7 worm cellular contexts compared by ENCODE assay signal in the genomic region with DNA sequence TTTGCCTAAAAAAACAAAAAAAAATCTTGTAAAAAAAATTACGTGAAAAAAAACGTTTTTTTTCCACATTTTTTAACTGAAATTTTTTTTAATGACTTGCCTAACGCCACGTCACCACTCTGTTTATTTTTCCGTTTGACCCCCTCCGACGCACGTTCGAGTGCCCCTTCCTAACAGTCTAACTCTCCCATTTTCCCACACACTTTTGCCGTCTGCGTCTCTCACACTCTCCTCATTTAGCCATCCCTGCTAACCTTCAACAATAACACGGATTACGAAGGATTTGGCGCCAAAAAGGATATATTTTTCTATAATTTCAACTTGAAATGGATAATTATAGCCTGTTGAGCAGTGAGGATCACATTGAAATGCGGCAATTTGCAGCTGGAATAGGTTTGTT.
TF ChIP-seq lines count a peak whose summit lies in the region.

No protein-coding gene starts in this region.

TF ChIP-seq in whole organism, L1 larva, 84 proteins besides CTCF, POLR2A, EP300 and RAD21 (continues in another document):
- TF ChIP-seq hlh-17 (GFP tag; optimal IDR thresholded peaks at IDR 0.05; lab: Kevin White, UChicago; ENCODE audit: borderline replicate concordance) (no peak), efl-1 (optimal IDR thresholded peaks at IDR 0.05; lab: Kevin White, UChicago) (peak; percentile 1 to 62), efl-1 (GFP tag; optimal IDR thresholded peaks at IDR 0.05 in 1 of 2; lab: Kevin White, UChicago) (no peak), nhr-71 (tag; optimal IDR thresholded peaks at IDR 0.05; lab: Kevin White, UChicago) (peak; percentile 45), mdl-1 (tag; optimal IDR thresholded peaks at IDR 0.05; lab: Kevin White, UChicago) (peak in 1 of 2 experiments; percentile 37), nhr-20 (tag; optimal IDR thresholded peaks at IDR 0.05; lab: Kevin White, UChicago) (no peak), egl-13 (tag; optimal IDR thresholded peaks at IDR 0.05; lab: Kevin White, UChicago) (no peak), ceh-82 (tag; optimal IDR thresholded peaks at IDR 0.05; lab: Kevin White, UChicago) (peak in 1 of 3 experiments; percentile 25), lin-14 (GFP tag; optimal IDR thresholded peaks at IDR 0.05; lab: Kevin White, UChicago) (peak; percentile 64), dpl-1 (GFP tag; optimal IDR thresholded peaks at IDR 0.05; lab: Kevin White, UChicago) (peak in 1 of 3 experiments; percentile 7), unc-86 (tag; optimal IDR thresholded peaks at IDR 0.05; lab: Kevin White, UChicago) (no peak), snu-23 (GFP tag; optimal IDR thresholded peaks at IDR 0.05; lab: Kevin White, UChicago) (peak; percentile 46)

TF ChIP-seq in whole organism, L2 larva, 48 proteins besides CTCF, POLR2A, EP300 and RAD21:
- TF ChIP-seq F13H6.1 (tag; optimal IDR thresholded peaks at IDR 0.05; lab: Kevin White, UChicago) (peak; percentile 1), nhr-25 (tag; optimal IDR thresholded peaks at IDR 0.05; lab: Kevin White, UChicago) (peak; percentile 15), C34F6.9 (tag; optimal IDR thresholded peaks at IDR 0.05; lab: Kevin White, UChicago) (peak; percentile 61), lin-13 (GFP tag; optimal IDR thresholded peaks at IDR 0.05; lab: Kevin White, UChicago) (no peak), fos-1 (tag; optimal IDR thresholded peaks at IDR 0.05; lab: Kevin White, UChicago) (peak; percentile 33), lsy-2 (tag; optimal IDR thresholded peaks at IDR 0.05; lab: Kevin White, UChicago) (peak in 1 of 2 experiments; percentile 7), crh-2 (tag; optimal IDR thresholded peaks at IDR 0.05; lab: Kevin White, UChicago) (peak; percentile 79), gmeb-1 (tag; optimal IDR thresholded peaks at IDR 0.05; lab: Kevin White, UChicago) (no peak)
TF ChIP-seq in whole organism, L2 larva: peak in this region for 6.

TF ChIP-seq in whole organism, L3 larva, 47 proteins besides CTCF, POLR2A, EP300 and RAD21 (continues in another document):
- TF ChIP-seq mml-1 (tag; optimal IDR thresholded peaks at IDR 0.05; lab: Kevin White, UChicago) (no peak), eor-1 (tag; optimal IDR thresholded peaks at IDR 0.05; lab: Kevin White, UChicago) (no peak), fkh-10 (GFP tag; optimal IDR thresholded peaks at IDR 0.05; lab: Kevin White, UChicago) (no peak), pha-4 (tag; optimal IDR thresholded peaks at IDR 0.05; lab: Kevin White, UChicago) (peak; percentile 78), ceh-28 (tag; optimal IDR thresholded peaks at IDR 0.05; lab: Kevin White, UChicago) (no peak), ZK546.5 (tag; optimal IDR thresholded peaks at IDR 0.05; lab: Kevin White, UChicago) (no peak), nhr-11 (tag; optimal IDR thresholded peaks at IDR 0.05; lab: Kevin White, UChicago) (no peak), egl-5 (tag; optimal IDR thresholded peaks at IDR 0.05; lab: Kevin White, UChicago) (no peak), sea-2 (GFP tag; optimal IDR thresholded peaks at IDR 0.05; lab: Kevin White, UChicago) (no peak), skn-1 (tag; optimal IDR thresholded peaks at IDR 0.05; lab: Kevin White, UChicago) (no peak), fos-1 (tag; optimal IDR thresholded peaks at IDR 0.05; lab: Kevin White, UChicago) (no peak), elt-2 (tag; optimal IDR thresholded peaks at IDR 0.05; lab: Kevin White, UChicago) (no peak), tbx-2 (tag; optimal IDR thresholded peaks at IDR 0.05; lab: Kevin White, UChicago) (no peak), ama-1 (optimal IDR thresholded peaks at IDR 0.05; lab: Kevin White, UChicago) (no peak), egl-27 (tag; optimal IDR thresholded peaks at IDR 0.05; lab: Kevin White, UChicago) (no peak)

TF ChIP-seq in whole organism, L4 larva, 104 proteins besides CTCF, POLR2A, EP300 and RAD21 (continues in another document):
- TF ChIP-seq ztf-7 (tag; optimal IDR thresholded peaks at IDR 0.05; lab: Kevin White, UChicago) (no peak), lin-15B (tag; optimal IDR thresholded peaks at IDR 0.05; lab: Kevin White, UChicago) (no peak), ZK546.5 (tag; optimal IDR thresholded peaks at IDR 0.05; lab: Kevin White, UChicago) (no peak), pha-4 (GFP tag; IDR thresholded peaks at IDR 0.05; lab: Robert Waterston, UW) (no peak), pha-4 (tag; optimal IDR thresholded peaks at IDR 0.05; lab: Kevin White, UChicago) (peak; percentile 42), tra-1 (GFP tag; IDR thresholded peaks at IDR 0.05; lab: Robert Waterston, UW) (no peak), zfp-2 (tag; optimal IDR thresholded peaks at IDR 0.05; lab: Kevin White, UChicago) (no peak), dmd-8 (GFP tag; IDR thresholded peaks at IDR 0.05; lab: Robert Waterston, UW) (no peak), ceh-82 (tag; optimal IDR thresholded peaks at IDR 0.05; lab: Kevin White, UChicago) (no peak), ceh-62 (tag; optimal IDR thresholded peaks at IDR 0.05; lab: Kevin White, UChicago) (no peak), Y5F2A.4 (GFP tag; optimal IDR thresholded peaks at IDR 0.05; lab: Kevin White, UChicago) (no peak), madf-5 (GFP tag; IDR thresholded peaks at IDR 0.05; lab: Robert Waterston, UW) (no peak), nhr-11 (tag; optimal IDR thresholded peaks at IDR 0.05; lab: Kevin White, UChicago) (no peak), hif-1 (tag; optimal IDR thresholded peaks at IDR 0.05; lab: Kevin White, UChicago) (peak in 1 of 2 experiments; percentile 35)

TF ChIP-seq in whole organism, late embryonic, 69 proteins besides CTCF, POLR2A, EP300 and RAD21 (continues in another document):
- TF ChIP-seq ceh-24 (tag; optimal IDR thresholded peaks at IDR 0.05; lab: Kevin White, UChicago) (no peak), ttx-3 (tag; optimal IDR thresholded peaks at IDR 0.05; lab: Kevin White, UChicago) (no peak), ceh-34 (tag; optimal IDR thresholded peaks at IDR 0.05; lab: Kevin White, UChicago) (peak; percentile 2), F13H6.1 (tag; optimal IDR thresholded peaks at IDR 0.05; lab: Kevin White, UChicago) (no peak), C38D4.7 (GFP tag; optimal IDR thresholded peaks at IDR 0.05; lab: Kevin White, UChicago) (no peak), tbx-2 (tag; optimal IDR thresholded peaks at IDR 0.05; lab: Kevin White, UChicago) (peak; percentile 22), unc-86 (tag; optimal IDR thresholded peaks at IDR 0.05; lab: Kevin White, UChicago) (no peak), dve-1 (tag; optimal IDR thresholded peaks at IDR 0.05; lab: Kevin White, UChicago) (no peak), ceh-48 (tag; optimal IDR thresholded peaks at IDR 0.05; lab: Kevin White, UChicago) (no peak), eyg-1 (tag; optimal IDR thresholded peaks at IDR 0.05; lab: Kevin White, UChicago) (peak; percentile 5), pat-9 (tag; optimal IDR thresholded peaks at IDR 0.05; lab: Kevin White, UChicago) (no peak), odd-2 (tag; optimal IDR thresholded peaks at IDR 0.05; lab: Kevin White, UChicago) (no peak), fkh-10 (GFP tag; optimal IDR thresholded peaks at IDR 0.05; lab: Kevin White, UChicago) (no peak), ceh-6 (GFP tag; optimal IDR thresholded peaks at IDR 0.05; lab: Kevin White, UChicago) (no peak), ceh-31 (tag; optimal IDR thresholded peaks at IDR 0.05; lab: Kevin White, UChicago) (peak; percentile 5)

TF ChIP-seq in whole organism, mixed stage, embryonic, 35 proteins besides CTCF, POLR2A, EP300 and RAD21:
- TF ChIP-seq pha-4 (tag; optimal IDR thresholded peaks at IDR 0.05; lab: Kevin White, UChicago): peak; percentile 53
- TF ChIP-seq lsy-2 (tag; optimal IDR thresholded peaks at IDR 0.05; lab: Kevin White, UChicago): no peak
- peak; percentile 63 for TF ChIP-seq unc-120 (tag; optimal IDR thresholded peaks at IDR 0.05; lab: Kevin White, UChicago; ENCODE audit: poor library complexity, severe bottlenecking)
- TF ChIP-seq nhr-2 (tag; optimal IDR thresholded peaks at IDR 0.05; lab: Kevin White, UChicago): peak; percentile 1
- peak; percentile 14 for TF ChIP-seq mep-1 (tag; optimal IDR thresholded peaks at IDR 0.05; lab: Kevin White, UChicago)
- TF ChIP-seq lin-13 (tag; optimal IDR thresholded peaks at IDR 0.05; lab: Kevin White, UChicago): no peak
- TF ChIP-seq ham-2 (GFP tag; optimal IDR thresholded peaks at IDR 0.05; lab: Kevin White, UChicago): peak; percentile 92

TF ChIP-seq in whole organism, young adult, 124 proteins besides CTCF, POLR2A, EP300 and RAD21:
- TF ChIP-seq ceh-79 (tag; optimal IDR thresholded peaks at IDR 0.05; lab: Kevin White, UChicago) (no peak), hmg-1.2 (GFP tag; IDR thresholded peaks at IDR 0.05; lab: Robert Waterston, UW) (peak; percentile 69; the same call in 1 of the 2 replicates), let-607 (tag; optimal IDR thresholded peaks at IDR 0.05; lab: Kevin White, UChicago) (peak in 1 of 2 experiments; percentile 45)
